Worm (Caenorhabditis elegans): ENCODE results near the gene F22B7.1.

Gene F22B7.1

DNA sequence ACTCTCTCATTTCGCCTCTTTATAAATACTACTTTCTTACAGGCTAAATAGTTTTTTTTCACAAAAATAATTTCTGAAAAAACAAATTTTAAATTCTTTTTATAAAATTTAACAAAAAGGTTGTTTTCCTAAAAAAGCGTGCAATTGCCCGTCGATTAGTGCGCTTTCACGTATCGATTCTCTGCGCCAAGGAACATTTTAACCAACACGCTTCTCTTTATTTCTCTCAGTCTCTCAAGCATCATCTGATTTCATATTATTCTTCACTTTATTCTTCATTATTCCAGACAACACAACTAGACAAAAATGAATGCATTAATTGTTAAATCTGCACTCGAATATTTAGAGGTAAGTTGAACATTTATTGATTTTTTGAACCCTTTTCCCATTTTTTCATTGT, 24.5 kb downstream of the F22B7.1 start, which contains the start of gene B0303.4 (continued):
- TF ChIP-seq rnt-1 (tag; optimal IDR thresholded peaks at IDR 0.05) = peak; percentile 54
- no peak for TF ChIP-seq fos-1 (tag; optimal IDR thresholded peaks at IDR 0.05)
- peak; percentile 48 for TF ChIP-seq unc-130 (tag; optimal IDR thresholded peaks at IDR 0.05)
- peak; percentile 68 to 76 for TF ChIP-seq lin-35 (GFP tag; optimal IDR thresholded peaks at IDR 0.05)
- peak in 1 of 6 experiments; percentile 67 for TF ChIP-seq elt-3 (tag; optimal IDR thresholded peaks at IDR 0.05)

DNA sequence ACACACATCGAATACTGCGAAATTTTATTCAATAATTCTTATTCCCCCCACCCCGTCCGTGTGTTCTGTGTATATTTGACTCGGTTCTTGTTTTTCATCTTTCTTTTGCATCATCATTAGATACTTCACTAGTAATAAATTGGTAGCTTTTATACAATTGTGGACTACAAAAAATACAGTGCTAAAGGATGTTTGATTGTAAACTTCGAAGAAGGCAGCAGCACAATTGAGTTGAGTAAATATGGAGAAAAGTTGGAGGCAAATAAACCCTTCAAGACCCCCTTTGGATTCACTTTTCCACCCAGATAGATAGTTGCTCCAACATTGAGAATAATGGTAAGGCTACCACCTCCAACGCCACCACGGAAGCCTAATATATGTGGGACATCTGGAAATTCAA, 28.2 kb downstream of the F22B7.1 start, which contains the start of gene B0303.7:
Gene B0303.7, plus strand, starts transcription at position 301 of the 400 bp plus-strand sequence.
- TF ChIP-seq nhr-90 (tag; optimal IDR thresholded peaks at IDR 0.05; ENCODE audit: poor library complexity) (no peak), hlh-17 (GFP tag; optimal IDR thresholded peaks at IDR 0.05; ENCODE audit: borderline replicate concordance) (no peak), swsn-7 (tag; optimal IDR thresholded peaks at IDR 0.05) (no peak), mep-1 (tag; optimal IDR thresholded peaks at IDR 0.05) (no peak), nhr-77 (tag; optimal IDR thresholded peaks at IDR 0.05) (no peak), irx-1 (tag; optimal IDR thresholded peaks at IDR 0.05) (no peak), snu-23 (GFP tag; optimal IDR thresholded peaks at IDR 0.05) (no peak), pag-3 (tag; optimal IDR thresholded peaks at IDR 0.05; ENCODE audit: borderline replicate concordance, insufficient read depth) (no peak), egl-13 (tag; optimal IDR thresholded peaks at IDR 0.05) (no peak), mab-9 (GFP tag; IDR thresholded peaks at IDR 0.05) (no peak), pax-3 (tag; optimal IDR thresholded peaks at IDR 0.05) (no peak), elt-3 (tag; optimal IDR thresholded peaks at IDR 0.05) (no peak), ama-1 (optimal IDR thresholded peaks at IDR 0.05) (no peak), nhr-11 (tag; optimal IDR thresholded peaks at IDR 0.05) (no peak), lir-3 (tag; optimal IDR thresholded peaks at IDR 0.05; ENCODE audit: poor library complexity) (no peak), C04F5.9 (tag; optimal IDR thresholded peaks at IDR 0.05) (no peak), dpl-1 (GFP tag; optimal IDR thresholded peaks at IDR 0.05) (no peak), grh-1 (GFP tag; IDR thresholded peaks at IDR 0.05) (no peak), Y116A8C.19 (tag; optimal IDR thresholded peaks at IDR 0.05; ENCODE audit: borderline replicate concordance) (no peak), ceh-82 (tag; optimal IDR thresholded peaks at IDR 0.05) (no peak)

DNA sequence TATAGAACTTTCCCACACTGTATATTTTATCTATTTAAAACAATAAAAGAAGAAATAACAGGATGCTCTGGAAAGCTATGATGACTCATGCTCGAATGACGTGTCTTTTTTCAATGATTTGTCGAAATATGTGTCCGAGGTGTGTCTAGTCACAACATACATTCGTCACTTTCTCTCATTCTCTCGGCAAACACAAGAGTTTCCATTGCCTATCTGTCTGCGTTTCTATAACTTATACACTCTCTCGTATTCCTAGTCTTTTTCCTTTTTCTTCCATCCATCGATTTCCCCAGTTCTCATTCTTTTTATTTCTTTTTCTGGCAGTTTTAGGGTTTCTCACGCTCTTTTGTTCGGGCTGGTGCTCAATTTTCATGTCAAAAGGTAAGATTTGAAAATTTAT, 31.5 kb downstream of the F22B7.1 start:
- TF ChIP-seq hlh-17 (GFP tag; optimal IDR thresholded peaks at IDR 0.05; ENCODE audit: borderline replicate concordance) (no peak), fos-1 (tag; optimal IDR thresholded peaks at IDR 0.05) (peak; percentile 42), nhr-85 (tag) (no peak), Y116A8C.19 (tag; optimal IDR thresholded peaks at IDR 0.05; ENCODE audit: borderline replicate concordance) (no peak), ztf-4 (tag; optimal IDR thresholded peaks at IDR 0.05) (no peak), hlh-4 (tag; optimal IDR thresholded peaks at IDR 0.05) (no peak), efl-1 (optimal IDR thresholded peaks at IDR 0.05) (peak; percentile 51 to 55), efl-1 (GFP tag; optimal IDR thresholded peaks at IDR 0.05 in 1 of 2) (peak; percentile 27 to 79), lin-15B (tag; optimal IDR thresholded peaks at IDR 0.05) (no peak), rnt-1 (tag; optimal IDR thresholded peaks at IDR 0.05) (peak; percentile 13), sox-4 (tag; optimal IDR thresholded peaks at IDR 0.05) (no peak), unc-130 (tag; optimal IDR thresholded peaks at IDR 0.05) (no peak), sptf-1 (tag; optimal IDR thresholded peaks at IDR 0.05) (no peak), snu-23 (GFP tag; optimal IDR thresholded peaks at IDR 0.05) (peak; percentile 45), lsy-2 (tag; optimal IDR thresholded peaks at IDR 0.05) (peak in 1 of 2 experiments; percentile 49), mef-2 (tag; optimal IDR thresholded peaks at IDR 0.05) (no peak), lin-13 (GFP tag; optimal IDR thresholded peaks at IDR 0.05) (no peak), zag-1 (tag; optimal IDR thresholded peaks at IDR 0.05) (no peak), unc-98 (GFP tag; IDR thresholded peaks at IDR 0.05) (no peak), nhr-20 (tag; optimal IDR thresholded peaks at IDR 0.05) (peak; percentile 8), mab-9 (GFP tag; IDR thresholded peaks at IDR 0.05) (no peak), hpl-2 (GFP tag; optimal IDR thresholded peaks at IDR 0.05) (no peak), lin-35 (GFP tag; optimal IDR thresholded peaks at IDR 0.05) (peak; percentile 27 to 46), swsn-7 (tag; optimal IDR thresholded peaks at IDR 0.05) (peak; percentile 15), pqm-1 (tag; optimal IDR thresholded peaks at IDR 0.05) (no peak), ztf-11 (tag; optimal IDR thresholded peaks at IDR 0.05) (no peak), ceh-90 (tag; optimal IDR thresholded peaks at IDR 0.05) (no peak), blmp-1 (tag; optimal IDR thresholded peaks at IDR 0.05) (peak; percentile 92), irx-1 (tag; optimal IDR thresholded peaks at IDR 0.05) (no peak), fkh-8 (tag; optimal IDR thresholded peaks at IDR 0.05) (peak; percentile 65), aha-1 (tag; optimal IDR thresholded peaks at IDR 0.05) (no peak), nhr-28 (tag; optimal IDR thresholded peaks at IDR 0.05) (no peak), tlp-1 (tag; optimal IDR thresholded peaks at IDR 0.05) (no peak), lin-14 (GFP tag; optimal IDR thresholded peaks at IDR 0.05) (peak; percentile 66), zip-4 (GFP tag; optimal IDR thresholded peaks at IDR 0.05) (no peak)

Data from whole organism, L1 larva.